Worm (Caenorhabditis elegans) whole organism, late embryonic: ENCODE measurements around the gene cand-1.

Source experiments
- C38D4.7 ChIP-seq: fragments of 200-800 bp; sonication (Bioruptor generic); optimal IDR thresholded peaks from 2 replicates; lab custom pipeline; 2018; ENCODE audit warnings: mild to moderate bottlenecking, missing genetic modification characterization, moderate library complexity, missing compliant biosample characterization
- K09A11.1 ChIP-seq: sonication (generic microtip); optimal IDR thresholded peaks from 2 replicates; lab custom pipeline; 2017; ENCODE audit warnings: antibody characterized with exemption, mild to moderate bottlenecking, missing genetic modification characterization, missing compliant biosample characterization; ENCODE audit not compliant: insufficient read depth
- Y22D7AL.16 ChIP-seq: sonication (generic microtip); optimal IDR thresholded peaks from 2 replicates; lab custom pipeline; 2016; ENCODE audit warnings: missing genetic modification characterization, missing compliant biosample characterization
- ceh-19 ChIP-seq: fragments of 200-800 bp; sonication (Bioruptor generic); optimal IDR thresholded peaks from 2 replicates; lab custom pipeline; 2018; ENCODE audit warnings: mild to moderate bottlenecking, missing genetic modification characterization, missing compliant biosample characterization
- ceh-2 ChIP-seq: sonication (generic microtip); optimal IDR thresholded peaks from 2 replicates; lab custom pipeline; 2016; ENCODE audit warnings: missing genotype, missing genetic modification characterization, missing compliant biosample characterization
- ceh-24 ChIP-seq: sonication (generic microtip); optimal IDR thresholded peaks from 2 replicates; lab custom pipeline; 2016; ENCODE audit warnings: mild to moderate bottlenecking, missing genetic modification characterization, missing compliant biosample characterization
- ceh-31 ChIP-seq: sonication (generic microtip); optimal IDR thresholded peaks from 2 replicates; lab custom pipeline; 2016; ENCODE audit warnings: missing genetic modification characterization, missing compliant biosample characterization
- ceh-45 ChIP-seq: fragments of 200-800 bp; sonication (Bioruptor generic); IDR thresholded peaks from 2 replicates; pipeline ENCODE4 v1.3.6; 2022; ENCODE audit warnings: missing genetic modification reagents, missing genetic modification characterization, missing compliant biosample characterization
- ceh-48 ChIP-seq: sonication (generic microtip); optimal IDR thresholded peaks from 2 replicates; lab custom pipeline; 2016; ENCODE audit warnings: missing genetic modification characterization, inconsistent platforms, missing compliant biosample characterization
- ceh-9 ChIP-seq: sonication (generic microtip); optimal IDR thresholded peaks from 2 replicates; lab custom pipeline; 2016; ENCODE audit warnings: mild to moderate bottlenecking, missing genetic modification characterization, inconsistent platforms, missing compliant biosample characterization
- che-1 ChIP-seq: sonication (generic microtip); optimal IDR thresholded peaks from 2 replicates; lab custom pipeline; 2016; ENCODE audit warnings: mild to moderate bottlenecking, missing genetic modification characterization, missing compliant biosample characterization
- ets-4 ChIP-seq: sonication (generic microtip); optimal IDR thresholded peaks from 2 replicates; lab custom pipeline; 2016; ENCODE audit warnings: missing genetic modification characterization, missing compliant biosample characterization
- eyg-1 ChIP-seq: sonication (generic microtip); optimal IDR thresholded peaks from 2 replicates; lab custom pipeline; 2016; ENCODE audit warnings: missing genotype, missing genetic modification characterization, missing compliant biosample characterization
- fkh-10 ChIP-seq: fragments of 150-350 bp; optimal IDR thresholded peaks from 2 replicates; lab custom pipeline; 2014; ENCODE audit warnings: missing biosample characterization, missing genetic modification reagents, missing genetic modification characterization
- fkh-6 ChIP-seq: sonication (generic microtip); optimal IDR thresholded peaks from 2 replicates; lab custom pipeline; 2016; ENCODE audit warnings: missing genetic modification characterization, missing compliant biosample characterization
- gmeb-2 ChIP-seq: sonication (generic microtip); optimal IDR thresholded peaks from 2 replicates; lab custom pipeline; 2016; ENCODE audit warnings: missing genetic modification characterization, inconsistent platforms, missing compliant biosample characterization
- hlh-13 ChIP-seq: fragments of 200-800 bp; sonication (Bioruptor generic); optimal IDR thresholded peaks from 2 replicates; lab custom pipeline; 2018; ENCODE audit warnings: mild to moderate bottlenecking, missing genetic modification characterization, missing compliant biosample characterization
- lim-6 ChIP-seq: sonication (generic microtip); optimal IDR thresholded peaks from 2 replicates; lab custom pipeline; 2016; ENCODE audit warnings: missing genetic modification characterization, missing compliant biosample characterization
- lin-11 ChIP-seq: fragments of 200-800 bp; sonication (Bioruptor generic); optimal IDR thresholded peaks from 2 replicates; lab custom pipeline; 2018; ENCODE audit warnings: mild to moderate bottlenecking, missing genetic modification characterization, missing compliant biosample characterization
- nfya-1 ChIP-seq: sonication (generic microtip); optimal IDR thresholded peaks from 2 replicates; lab custom pipeline; 2017; ENCODE audit warnings: missing genetic modification characterization, mild to moderate bottlenecking, missing compliant biosample characterization, antibody characterized with exemption, moderate library complexity
- nhr-11 ChIP-seq: fragments of 150-350 bp; optimal IDR thresholded peaks from 2 replicates; lab custom pipeline; 2014; ENCODE audit warnings: missing biosample characterization, missing genetic modification characterization
- nhr-232 ChIP-seq: sonication (generic microtip); optimal IDR thresholded peaks from 2 replicates; lab custom pipeline; 2016; ENCODE audit warnings: missing genetic modification characterization, missing compliant biosample characterization
- pag-3 ChIP-seq: sonication (generic microtip); optimal IDR thresholded peaks from 2 replicates; lab custom pipeline; 2016; ENCODE audit warnings: missing compliant biosample characterization, missing genetic modification characterization, borderline replicate concordance
- pax-1 ChIP-seq: fragments of 150-350 bp; optimal IDR thresholded peaks from 2 replicates; lab custom pipeline; 2014; ENCODE audit warnings: missing biosample characterization, missing genetic modification characterization
- pha-2 ChIP-seq: sonication (generic microtip); optimal IDR thresholded peaks from 2 replicates; lab custom pipeline; 2017; ENCODE audit warnings: mild to moderate bottlenecking, missing genetic modification characterization, missing compliant biosample characterization
- pha-4 ChIP-seq: fragments of 150-350 bp; optimal IDR thresholded peaks from 2 replicates; lab custom pipeline; 2018; ENCODE audit warnings: missing biosample characterization, missing genetic modification reagents, missing genetic modification characterization
- pros-1 ChIP-seq: fragments of 150-350 bp; optimal IDR thresholded peaks from 2 replicates; lab custom pipeline; 2014; ENCODE audit warnings: missing biosample characterization, missing genetic modification reagents, missing genetic modification characterization
- ref-2 ChIP-seq: sonication (generic microtip); optimal IDR thresholded peaks from 2 replicates; lab custom pipeline; 2016; ENCODE audit warnings: missing genetic modification characterization, missing compliant biosample characterization
- rnt-1 ChIP-seq: sonication (generic microtip); optimal IDR thresholded peaks from 2 replicates; lab custom pipeline; 2016; ENCODE audit warnings: missing genetic modification characterization, missing compliant biosample characterization
- sdc-2 ChIP-seq: sonication (generic microtip); optimal IDR thresholded peaks from 2 replicates; lab custom pipeline; 2016; ENCODE audit warnings: missing genotype, missing genetic modification characterization, missing compliant biosample characterization
- sox-2 ChIP-seq: fragments of 200-800 bp; sonication (Bioruptor generic); IDR thresholded peaks from 2 replicates; pipeline ENCODE4 v1.3.6; 2022; ENCODE audit warnings: missing genetic modification reagents, missing genetic modification characterization, missing compliant biosample characterization
- syd-9 ChIP-seq: sonication (generic microtip); optimal IDR thresholded peaks from 2 replicates; lab custom pipeline; 2016; ENCODE audit warnings: mild to moderate bottlenecking, missing genetic modification characterization, moderate library complexity, missing compliant biosample characterization
- ttx-3 ChIP-seq: sonication (generic microtip); optimal IDR thresholded peaks from 2 replicates; lab custom pipeline; 2016; ENCODE audit warnings: missing genetic modification reagents, missing genetic modification characterization, missing compliant biosample characterization
- unc-3 ChIP-seq, 2 experiments: fragments of 200-800 bp in 1 of 2; sonication (Bioruptor generic) in 1 of 2; sonication (generic microtip) in 1 of 2; conservative IDR thresholded peaks in 1 of 2; optimal IDR thresholded peaks in 1 of 2; 2 replicates each; pipeline versions ENCODE4 v1.3.6 to Lab custom; 2016 to 2022; ENCODE audit warnings: missing compliant biosample characterization in 2 of 2, missing genetic modification characterization in 2 of 2, missing genetic modification reagents in 1 of 2
- zip-5 ChIP-seq: sonication (generic microtip); optimal IDR thresholded peaks from 2 replicates; lab custom pipeline; 2016; ENCODE audit warnings: missing genetic modification characterization, missing compliant biosample characterization

Gene cand-1

ce11 chrV:16788967-16789366 lies 13.7 kb upstream of the cand-1 start, which contains the start of gene immt-2:
Gene immt-2 (plus strand): TSS chrV:16789267.
- TF ChIP-seq fkh-6 (no peak), pha-4 (tag; lab: Kevin White, UChicago) (no peak), gmeb-2 (tag; lab: Kevin White, UChicago) (no peak)
- TF ChIP-seq, all 69 proteins: peak for 0

ce11 chrV:16792717-16793116 lies 10.0 kb upstream of the cand-1 start:
- TF ChIP-seq pax-1 (no peak), zip-5 (no peak), Y22D7AL.16 (no peak), ttx-3 (tag; lab: Kevin White, UChicago) (no peak), unc-3 (GFP tag; conservative IDR thresholded peaks at IDR 0.05; lab: Robert Waterston, UW) (no peak), unc-3 (tag; optimal IDR thresholded peaks at IDR 0.05; lab: Kevin White, UChicago) (no peak), nhr-11 (tag; lab: Kevin White, UChicago) (no peak), sdc-2 (no peak), eyg-1 (tag; lab: Kevin White, UChicago) (no peak), hlh-13 (no peak), ceh-24 (tag; lab: Kevin White, UChicago) (no peak), pha-2 (tag; lab: Kevin White, UChicago) (no peak), syd-9 (tag; lab: Kevin White, UChicago) (no peak), nhr-232 (tag; lab: Kevin White, UChicago) (no peak), ceh-2 (no peak)

ce11 chrV:16793312-16793711 lies 9.4 kb upstream of the cand-1 start:
- no peak for TF ChIP-seq che-1 (tag; lab: Kevin White, UChicago)
- no peak for TF ChIP-seq fkh-6
- no peak for TF ChIP-seq lim-6
- no peak for TF ChIP-seq ceh-45 (GFP tag; lab: Robert Waterston, UW)
- TF ChIP-seq ets-4: no peak
- TF ChIP-seq ceh-31: no peak
- no peak for TF ChIP-seq ceh-48 (tag; lab: Kevin White, UChicago)
- no peak for TF ChIP-seq hlh-13
- no peak for TF ChIP-seq ceh-9 (tag; lab: Kevin White, UChicago)
- no peak for TF ChIP-seq K09A11.1
- no peak for TF ChIP-seq C38D4.7 (GFP tag; lab: Kevin White, UChicago)
- no peak for TF ChIP-seq lin-11 (tag; lab: Kevin White, UChicago)
- no peak for TF ChIP-seq pros-1 (tag; lab: Kevin White, UChicago)
- TF ChIP-seq ref-2 (tag; lab: Kevin White, UChicago): no peak

- TF ChIP-seq ceh-19: no peak
- TF ChIP-seq rnt-1 (tag; lab: Kevin White, UChicago): no peak
- TF ChIP-seq nfya-1 (tag; lab: Kevin White, UChicago): no peak
- no peak for TF ChIP-seq pag-3 (tag; lab: Kevin White, UChicago)
- TF ChIP-seq sox-2 (GFP tag; lab: Robert Waterston, UW): no peak
- no peak for TF ChIP-seq ceh-24 (tag; lab: Kevin White, UChicago)
- no peak for TF ChIP-seq fkh-10 (GFP tag; lab: Kevin White, UChicago)
- TF ChIP-seq, all 69 proteins: peak for 0
Measured at ce11 chrV:16794079-16794478, 8.6 kb upstream of the cand-1 start.

ce11 chrV:16794828-16795354 lies 7.8 kb upstream of the cand-1 start, which contains the start of the genes ctps-1 and pus-1:
Gene ctps-1 (plus strand): TSS chrV:16794878.
Gene pus-1 (minus strand): TSS chrV:16794952.
- TF ChIP-seq C38D4.7 (GFP tag; lab: Kevin White, UChicago): no peak
- no peak for TF ChIP-seq lim-6
- peak; percentile 45 for TF ChIP-seq nfya-1 (tag; lab: Kevin White, UChicago)
